Worm (Caenorhabditis elegans) whole organism, L3 larva: ENCODE results near the gene mnat-1.

Experiments used
- ZK546.5 ChIP-seq: sonication (generic microtip); optimal IDR thresholded peaks from 2 replicates; lab custom pipeline; 2017; ENCODE audit warnings: missing biosample characterization, missing genetic modification characterization
- ceh-9 ChIP-seq: sonication (generic microtip); optimal IDR thresholded peaks from 2 replicates; lab custom pipeline; 2018; ENCODE audit warnings: missing biosample characterization, missing genetic modification characterization
- fkh-10 ChIP-seq: sonication (generic microtip); optimal IDR thresholded peaks from 2 replicates; lab custom pipeline; 2017; ENCODE audit warnings: missing biosample characterization, missing genetic modification reagents, missing genetic modification characterization
- nhr-237 ChIP-seq: fragments of 150-350 bp; optimal IDR thresholded peaks from 2 replicates; lab custom pipeline; 2014; ENCODE audit warnings: missing biosample characterization, missing genetic modification characterization
- nhr-28 ChIP-seq: fragments of 150-350 bp; optimal IDR thresholded peaks from 2 replicates; lab custom pipeline; 2014; ENCODE audit warnings: missing biosample characterization, missing genetic modification characterization
- nhr-76 ChIP-seq: fragments of 150-350 bp; sonication (generic microtip); optimal IDR thresholded peaks from 5 replicates; lab custom pipeline; 2014; ENCODE audit warnings: missing biosample characterization, missing genetic modification characterization
- zag-1 ChIP-seq: fragments of 150-350 bp; optimal IDR thresholded peaks from 2 replicates; lab custom pipeline; 2014; ENCODE audit warnings: missing biosample characterization, missing genetic modification characterization

ce11 chrII:2488386-2488785, 9.9 kb upstream of the mnat-1 start, which contains the start of gene F53G2.1:
- TF ChIP-seq zag-1 (tag; lab: Kevin White, UChicago) (no peak), ceh-9 (no peak), nhr-237 (tag; lab: Kevin White, UChicago) (no peak), ZK546.5 (tag; lab: Kevin White, UChicago) (no peak), fkh-10 (no peak), nhr-76 (no peak), nhr-28 (no peak)
